Worm (Caenorhabditis elegans) whole organism, L4/young adult: Measurements from ENCODE around the gene cdc-14.

Experiments used
- W03F9.2 ChIP-seq: fragments of 150-350 bp; optimal IDR thresholded peaks from 2 replicates; lab custom pipeline; 2014; ENCODE audit warnings: missing biosample characterization, missing genetic modification characterization
- dao-5 ChIP-seq: sonication (generic microtip); optimal IDR thresholded peaks from 2 replicates; lab custom pipeline; 2016; ENCODE audit warnings: missing genotype, missing genetic modification characterization, moderate library complexity, missing compliant biosample characterization

ce11 chrII:5579236-5579635 lies 14.0 kb downstream of the cdc-14 start:
- TF ChIP-seq dao-5 (tag; lab: Kevin White, UChicago) = no peak
- no peak for TF ChIP-seq W03F9.2 (tag; lab: Kevin White, UChicago)
